Fruit fly (Drosophila melanogaster) whole organism, prepupa: ENCODE results near the gene fws.
A peak's percentile ranks its signal among the peaks of the same experiment; 100 is the strongest.

ENCODE experiments used
- Blimp-1 ChIP-seq: fragments of 200-800 bp; sonication (Bioruptor generic); optimal IDR thresholded peaks from 3 replicates; lab custom pipeline; 2017; ENCODE audit warnings: missing biosample characterization, missing genetic modification characterization, mild to moderate bottlenecking, moderate library complexity, missing genetic modification reagents
- CG10631 ChIP-seq: fragments of 200-800 bp; sonication (Bioruptor generic); optimal IDR thresholded peaks from 2 replicates; lab custom pipeline; 2016; ENCODE audit warnings: missing biosample characterization, missing genetic modification characterization
- CG10669 ChIP-seq: fragments of 200-800 bp; sonication (Bioruptor generic); optimal IDR thresholded peaks from 3 replicates; lab custom pipeline; 2018; ENCODE audit warnings: missing biosample characterization, mild to moderate bottlenecking, missing genetic modification characterization, moderate library complexity
- CG11294 ChIP-seq: fragments of 200-800 bp; sonication (Bioruptor generic); IDR thresholded peaks from 2 replicates; pipeline ENCODE4 v1.3.6; 2022; ENCODE audit warnings: missing biosample characterization, missing genetic modification characterization
- CG11762 ChIP-seq: fragments of 200-800 bp; sonication (Bioruptor generic); optimal IDR thresholded peaks from 3 replicates; lab custom pipeline; 2016; ENCODE audit warnings: missing biosample characterization, missing genetic modification characterization; ENCODE audit not compliant: insufficient read depth
- CG11902 ChIP-seq: fragments of 200-800 bp; sonication (Bioruptor generic); optimal IDR thresholded peaks from 3 replicates; lab custom pipeline; 2016; ENCODE audit warnings: missing biosample characterization, missing genetic modification characterization
- CG15336 ChIP-seq: fragments of 200-800 bp; sonication (Bioruptor generic); IDR thresholded peaks from 2 replicates; pipeline ENCODE4 v1.3.6; 2022; ENCODE audit warnings: missing biosample characterization, missing genetic modification characterization
- CG1621 ChIP-seq: fragments of 200-800 bp; sonication (Bioruptor generic); optimal IDR thresholded peaks from 3 replicates; lab custom pipeline; 2018; ENCODE audit warnings: missing biosample characterization, mild to moderate bottlenecking, missing genetic modification characterization
- CG16779 ChIP-seq: fragments of 200-800 bp; sonication (Bioruptor generic); optimal IDR thresholded peaks from 3 replicates; lab custom pipeline; 2017; ENCODE audit warnings: missing biosample characterization, mild to moderate bottlenecking, missing genetic modification characterization
- CG32006 ChIP-seq: fragments of 200-800 bp; sonication (Bioruptor generic); optimal IDR thresholded peaks from 3 replicates; lab custom pipeline; 2017; ENCODE audit warnings: missing biosample characterization, mild to moderate bottlenecking, missing genetic modification characterization
- CG34406 ChIP-seq: fragments of 200-800 bp; sonication (Bioruptor generic); optimal IDR thresholded peaks from 3 replicates; lab custom pipeline; 2016; ENCODE audit warnings: missing biosample characterization, missing genetic modification characterization
- CG4318 ChIP-seq: fragments of 200-800 bp; sonication (Bioruptor generic); optimal IDR thresholded peaks from 3 replicates; lab custom pipeline; 2017; ENCODE audit warnings: missing biosample characterization, mild to moderate bottlenecking, missing genetic modification characterization
- CG6163 ChIP-seq: fragments of 200-800 bp; sonication (Bioruptor generic); IDR thresholded peaks from 3 replicates; pipeline ENCODE4 v1.3.6; 2022; ENCODE audit warnings: missing biosample characterization, missing genetic modification characterization
- CG6792 ChIP-seq: fragments of 200-800 bp; sonication (Bioruptor generic); optimal IDR thresholded peaks from 3 replicates; lab custom pipeline; 2016; ENCODE audit warnings: missing biosample characterization, missing genetic modification characterization
- CG6808 ChIP-seq: fragments of 200-800 bp; sonication (Bioruptor generic); optimal IDR thresholded peaks from 3 replicates; lab custom pipeline; 2017; ENCODE audit warnings: missing biosample characterization, missing genetic modification characterization, mild to moderate bottlenecking, moderate library complexity, missing genetic modification reagents
- CG6854 ChIP-seq: fragments of 200-800 bp; sonication (Bioruptor generic); optimal IDR thresholded peaks from 2 replicates; lab custom pipeline; 2017; ENCODE audit warnings: missing biosample characterization, mild to moderate bottlenecking, missing genetic modification characterization
- CG7368 ChIP-seq: fragments of 200-800 bp; sonication (Bioruptor generic); optimal IDR thresholded peaks from 3 replicates; lab custom pipeline; 2016; ENCODE audit warnings: missing biosample characterization, missing genetic modification characterization
- CG8119 ChIP-seq: fragments of 200-800 bp; sonication (Bioruptor generic); IDR thresholded peaks from 3 replicates; pipeline ENCODE4 v1.3.6; 2022; ENCODE audit warnings: missing biosample characterization, missing genetic modification characterization
- CG9139 ChIP-seq: fragments of 200-800 bp; sonication (Bioruptor generic); optimal IDR thresholded peaks from 3 replicates; lab custom pipeline; 2017; ENCODE audit warnings: missing biosample characterization, mild to moderate bottlenecking, missing genetic modification characterization
- Eip78C ChIP-seq: fragments of 200-800 bp; sonication (Bioruptor generic); peaks from one replicate; lab custom pipeline; 2016; ENCODE audit warnings: missing biosample characterization, missing genetic modification characterization
- Eip93F ChIP-seq: fragments of 200-800 bp; sonication (Bioruptor generic); optimal IDR thresholded peaks from 2 replicates; lab custom pipeline; 2016; ENCODE audit warnings: missing biosample characterization, mild to moderate bottlenecking, missing genetic modification characterization
- Ets21C ChIP-seq: fragments of 200-800 bp; sonication (Bioruptor generic); optimal IDR thresholded peaks from 3 replicates; lab custom pipeline; 2016; ENCODE audit warnings: missing biosample characterization, missing genetic modification characterization
- Gug ChIP-seq: fragments of 200-800 bp; sonication (Bioruptor generic); IDR thresholded peaks from 2 replicates; pipeline ENCODE4 v1.3.6; 2022; ENCODE audit warnings: missing biosample characterization, missing genetic modification characterization
- Hr39 ChIP-seq: fragments of 200-800 bp; sonication (Bioruptor generic); optimal IDR thresholded peaks from 2 replicates; lab custom pipeline; 2016; ENCODE audit warnings: missing biosample characterization, missing genetic modification characterization
- Hr4 ChIP-seq: fragments of 200-800 bp; sonication (Bioruptor generic); optimal IDR thresholded peaks from 3 replicates; lab custom pipeline; 2016; ENCODE audit warnings: missing biosample characterization, missing genetic modification characterization
- Lpt ChIP-seq: fragments of 200-800 bp; sonication (Bioruptor generic); optimal IDR thresholded peaks from 3 replicates; lab custom pipeline; 2016; ENCODE audit warnings: missing biosample characterization, missing genetic modification characterization
- Met ChIP-seq: fragments of 200-800 bp; sonication (Bioruptor generic); optimal IDR thresholded peaks from 3 replicates; lab custom pipeline; 2016; ENCODE audit warnings: missing biosample characterization, missing genetic modification characterization
- Sox14 ChIP-seq: fragments of 200-800 bp; sonication (Bioruptor generic); optimal IDR thresholded peaks from 3 replicates; lab custom pipeline; 2016; ENCODE audit warnings: missing biosample characterization, missing genetic modification characterization
- achi ChIP-seq: fragments of 200-800 bp; sonication (Bioruptor generic); optimal IDR thresholded peaks from 3 replicates; lab custom pipeline; 2016; ENCODE audit warnings: missing biosample characterization, missing genetic modification characterization
- acj6 ChIP-seq: fragments of 200-800 bp; sonication (Bioruptor generic); optimal IDR thresholded peaks from 3 replicates; lab custom pipeline; 2016; ENCODE audit warnings: missing biosample characterization, missing genetic modification characterization
- cyc ChIP-seq: fragments of 200-800 bp; sonication (Bioruptor generic); optimal IDR thresholded peaks from 3 replicates; lab custom pipeline; 2016; ENCODE audit warnings: missing biosample characterization, missing genetic modification characterization
- dac ChIP-seq: fragments of 200-800 bp; sonication (Bioruptor generic); optimal IDR thresholded peaks from 2 replicates; lab custom pipeline; 2017; ENCODE audit warnings: missing biosample characterization, mild to moderate bottlenecking, missing genetic modification characterization
- eg ChIP-seq: fragments of 200-800 bp; sonication (Bioruptor generic); IDR thresholded peaks from 3 replicates; pipeline ENCODE4 v1.3.6; 2022; ENCODE audit warnings: missing biosample characterization, missing genetic modification characterization
- esn ChIP-seq: fragments of 200-800 bp; sonication (Bioruptor generic); optimal IDR thresholded peaks from 2 replicates; lab custom pipeline; 2016; ENCODE audit warnings: missing biosample characterization, mild to moderate bottlenecking, missing genetic modification characterization, moderate library complexity
- fd59A ChIP-seq: fragments of 200-800 bp; sonication (Bioruptor generic); optimal IDR thresholded peaks from 2 replicates; lab custom pipeline; 2017; ENCODE audit warnings: missing biosample characterization, mild to moderate bottlenecking, missing genetic modification characterization, missing genetic modification reagents
- fkh ChIP-seq: fragments of 200-800 bp; sonication (Bioruptor generic); optimal IDR thresholded peaks from 3 replicates; lab custom pipeline; 2017; ENCODE audit warnings: missing biosample characterization, mild to moderate bottlenecking, missing genetic modification characterization, moderate library complexity
- lz ChIP-seq: fragments of 200-800 bp; sonication (Bioruptor generic); optimal IDR thresholded peaks from 3 replicates; lab custom pipeline; 2016; ENCODE audit warnings: missing biosample characterization, missing genetic modification characterization
- pdm3 ChIP-seq: fragments of 200-800 bp; sonication (Bioruptor generic); optimal IDR thresholded peaks from 3 replicates; lab custom pipeline; 2016; ENCODE audit warnings: missing biosample characterization, missing genetic modification characterization
- salr ChIP-seq, 2 experiments: fragments of 200-800 bp; sonication (Bioruptor generic); optimal IDR thresholded peaks; 3 replicates each; lab custom pipeline; 2016 to 2018; ENCODE audit warnings: missing biosample characterization in 2 of 2, missing genetic modification characterization in 2 of 2, mild to moderate bottlenecking in 1 of 2
- ss ChIP-seq, 2 experiments: fragments of 200-800 bp; sonication (Bioruptor generic); optimal IDR thresholded peaks; 2 replicates in 1 of 2; 3 replicates in 1 of 2; lab custom pipeline; 2017 to 2018; ENCODE audit warnings: mild to moderate bottlenecking in 2 of 2, missing biosample characterization in 2 of 2, missing genetic modification characterization in 2 of 2, moderate library complexity in 1 of 2
- vri ChIP-seq: fragments of 200-800 bp; sonication (Bioruptor generic); optimal IDR thresholded peaks from 3 replicates; lab custom pipeline; 2016; ENCODE audit warnings: missing biosample characterization, mild to moderate bottlenecking, missing genetic modification characterization

Gene fws

dm6 chr2L:17447071-17447470, 33.8 kb downstream of the fws start:
- no peak for TF ChIP-seq salr (GFP tag; optimal IDR thresholded peaks at IDR 0.05; lab: Kevin White, UChicago)
- TF ChIP-seq CG10669 (GFP tag; lab: Kevin White, UChicago) = no peak
- no peak for TF ChIP-seq CG4318 (GFP tag; lab: Kevin White, UChicago)
- TF ChIP-seq CG15336 = no peak
- TF ChIP-seq CG9139 (GFP tag; lab: Kevin White, UChicago) = no peak
- TF ChIP-seq CG6854 (GFP tag; lab: Kevin White, UChicago) = no peak
- no peak for TF ChIP-seq lz
- TF ChIP-seq CG8119 (GFP tag; lab: Robert Waterston, UW) = no peak
- TF ChIP-seq CG11762 (GFP tag; lab: Kevin White, UChicago) = no peak
- no peak for TF ChIP-seq Lpt
- no peak for TF ChIP-seq Eip78C (GFP tag; lab: Kevin White, UChicago)
- TF ChIP-seq CG6808 (GFP tag; lab: Kevin White, UChicago) = no peak

dm6 chr2L:17437594-17437993, 43.2 kb downstream of the fws start:
- no peak for TF ChIP-seq Sox14 (GFP tag; lab: Kevin White, UChicago)
- no peak for TF ChIP-seq CG7368
- TF ChIP-seq CG16779 (tag; lab: Kevin White, UChicago) = no peak
- TF ChIP-seq Ets21C (GFP tag; lab: Kevin White, UChicago) = no peak
- TF ChIP-seq CG6163 = no peak

dm6 chr2L:17436500-17436899, 44.3 kb downstream of the fws start, which contains the start of gene CG33928:
Gene CG33928, minus strand, starts transcription at chr2L:17436600.
- TF ChIP-seq acj6 (GFP tag; lab: Kevin White, UChicago) = no peak
- TF ChIP-seq dac = no peak
- TF ChIP-seq achi (GFP tag; lab: Kevin White, UChicago) = no peak
- no peak for TF ChIP-seq CG6854 (GFP tag; lab: Kevin White, UChicago)
- TF ChIP-seq CG10669 (GFP tag; lab: Kevin White, UChicago) = no peak
- no peak for TF ChIP-seq CG6808 (GFP tag; lab: Kevin White, UChicago)
- no peak for TF ChIP-seq CG6792 (GFP tag; lab: Kevin White, UChicago)

dm6 chr2L:17433030-17433912, 47.6 kb downstream of the fws start, which contains the start of the genes Dif and CG5043:
Gene Dif, minus strand, starts transcription at chr2L:17433161.
Gene CG5043, plus strand, starts transcription at chr2L:17433862.
- 0 out of 3 replicates have a peak, but pooled peaks have one; percentile 13 for TF ChIP-seq CG8119 (GFP tag; lab: Robert Waterston, UW)
- TF ChIP-seq CG15336 = no peak
- TF ChIP-seq fkh (GFP tag; lab: Kevin White, UChicago) = no peak
- TF ChIP-seq, all 60 proteins: peak for 1

dm6 chr2L:17431359-17431675, 49.5 kb downstream of the fws start:
- TF ChIP-seq CG32006 (GFP tag; lab: Kevin White, UChicago) (no peak), vri (GFP tag; lab: Kevin White, UChicago) (no peak), Lpt (peak; percentile 48), CG10669 (GFP tag; lab: Kevin White, UChicago) (peak; percentile 51), Hr39 (GFP tag; lab: Kevin White, UChicago) (peak; percentile 74), CG34406 (GFP tag; lab: Kevin White, UChicago) (peak; percentile 77), cyc (GFP tag; lab: Kevin White, UChicago) (peak; percentile 70), Hr4 (GFP tag; lab: Kevin White, UChicago) (peak; percentile 85), Met (GFP tag; lab: Kevin White, UChicago) (peak; percentile 70), fd59A (GFP tag; lab: Kevin White, UChicago) (no peak), esn (GFP tag; lab: Kevin White, UChicago) (peak; percentile 85), CG11902 (peak; percentile 53), CG6792 (GFP tag; lab: Kevin White, UChicago) (peak; percentile 73), Eip78C (GFP tag; lab: Kevin White, UChicago) (peak; percentile 97), Gug (peak; percentile 36), CG10631 (GFP tag; lab: Kevin White, UChicago) (peak; percentile 76), Eip93F (GFP tag; lab: Kevin White, UChicago) (no peak), lz (peak; percentile 72), pdm3 (GFP tag; lab: Kevin White, UChicago) (peak; percentile 79), ss (GFP tag; optimal IDR thresholded peaks at IDR 0.05; lab: Kevin White, UChicago) (no peak), Blimp-1 (GFP tag; lab: Kevin White, UChicago) (no peak), fkh (GFP tag; lab: Kevin White, UChicago) (no peak), CG6163 (peak; percentile 62; the same call in 2 of the 3 replicates), CG11294 (GFP tag; lab: Robert Waterston, UW) (0 out of 2 replicates have a peak, but pooled peaks have one; percentile 16), eg (GFP tag; lab: Robert Waterston, UW) (peak; percentile 66), CG1621 (no peak)
